Fruit fly (Drosophila melanogaster): ENCODE results near the gene CG11658.

The CG11658 gene

dm6 chr3L:11689832-11690602, 18.3 kb downstream of the CG11658 start (continued):
- no peak for TF ChIP-seq ssp (GFP tag; IDR thresholded peaks at IDR 0.05)
- TF ChIP-seq CG6175 (GFP tag; IDR thresholded peaks at IDR 0.05), result no peak
- no peak for TF ChIP-seq ATbp (GFP tag; optimal IDR thresholded peaks at IDR 0.05)
- TF ChIP-seq CG9797 (GFP tag; optimal IDR thresholded peaks at IDR 0.05), result no peak
- TF ChIP-seq Nf-YB (GFP tag; optimal IDR thresholded peaks at IDR 0.05), result peak; percentile 25

dm6 chr3L:11685876-11686275, 22.5 kb downstream of the CG11658 start:
- TF ChIP-seq ci (GFP tag; IDR thresholded peaks at IDR 0.05), result 0 out of 3 replicates have a peak, but pooled peaks have one; percentile 40
- peak; percentile 48; the same call in 1 of the 2 replicates for TF ChIP-seq crol (GFP tag; IDR thresholded peaks at IDR 0.05)
- no peak for TF ChIP-seq Nf-YB (GFP tag; optimal IDR thresholded peaks at IDR 0.05)
- TF ChIP-seq ATbp (GFP tag; optimal IDR thresholded peaks at IDR 0.05), result peak; percentile 1
- no peak for TF ChIP-seq bcd (GFP tag; optimal IDR thresholded peaks at IDR 0.05)
- peak; percentile 74 for TF ChIP-seq CG10431 (GFP tag; optimal IDR thresholded peaks at IDR 0.05)
- TF ChIP-seq C15 (GFP tag; IDR thresholded peaks at IDR 0.05), result no peak
- TF ChIP-seq Ets65A (GFP tag), result peak; percentile 82
- TF ChIP-seq sens (GFP tag), result peak; percentile 27

- peak; percentile 71 for TF ChIP-seq cwo (GFP tag; optimal IDR thresholded peaks at IDR 0.05)
- no peak for TF ChIP-seq CG12104 (GFP tag; optimal IDR thresholded peaks at IDR 0.05)
- no peak for TF ChIP-seq CG4404 (GFP tag; IDR thresholded peaks at IDR 0.05)
- TF ChIP-seq chinmo (GFP tag; IDR thresholded peaks at IDR 0.05; ENCODE audit: partially characterized antibody), result 0 out of 4 replicates have a peak, but pooled peaks have one; percentile 20
- peak in 1 of 2 experiments; percentile 43 for TF ChIP-seq Hr78 (GFP tag; optimal IDR thresholded peaks at IDR 0.05)
- no peak for TF ChIP-seq ssp (GFP tag; IDR thresholded peaks at IDR 0.05)
- peak in 1 of 2 experiments; percentile 80 for TF ChIP-seq Pdp1 (GFP tag; optimal IDR thresholded peaks at IDR 0.05)
Observed at dm6 chr3L:11684522-11684851, 23.9 kb downstream of the CG11658 start.

DNA sequence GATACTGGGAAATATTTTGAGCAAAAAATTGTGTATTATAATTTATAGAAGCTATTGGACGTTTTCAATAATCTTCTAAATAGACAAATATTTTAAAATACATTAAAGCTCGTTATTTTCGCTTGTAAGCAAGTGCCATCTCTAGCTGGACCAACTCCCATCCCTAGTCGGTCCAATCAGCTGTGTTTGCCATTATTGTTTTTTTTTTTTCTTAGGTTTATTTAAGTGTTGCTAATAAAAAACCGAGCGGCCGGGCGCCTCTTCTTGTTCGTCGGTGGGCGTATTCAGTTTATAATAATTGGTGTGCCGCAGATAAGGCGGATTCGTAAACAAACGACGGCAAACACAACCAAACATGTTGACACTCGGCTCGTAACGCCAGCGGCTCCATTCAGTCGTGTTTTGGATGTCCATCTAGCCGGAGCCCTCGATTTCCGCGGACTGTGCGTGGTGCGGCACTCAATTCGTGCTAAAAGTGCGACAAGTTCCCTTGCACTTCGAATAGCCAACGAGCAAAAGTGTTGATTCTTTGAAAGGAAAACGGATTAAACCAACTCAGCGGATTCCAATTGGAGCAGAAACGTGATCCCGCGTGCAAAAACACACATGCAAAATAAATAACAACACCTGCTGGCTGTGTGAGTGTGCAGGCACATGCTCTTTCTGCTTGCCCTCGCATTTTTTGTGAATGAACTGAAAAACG, 24.4 kb downstream of the CG11658 start, which contains the start of gene Sugb:
Gene Sugb, plus strand, starts transcription at position 162 of the 703 bp plus-strand sequence.
- no peak for TF ChIP-seq ase (GFP tag; IDR thresholded peaks at IDR 0.05)
- TF ChIP-seq D19B (GFP tag; optimal IDR thresholded peaks at IDR 0.05), result no peak
- TF ChIP-seq CG6765 (GFP tag; optimal IDR thresholded peaks at IDR 0.05), result peak; percentile 63
- peak; percentile 40 for TF ChIP-seq CG9609 (GFP tag; optimal IDR thresholded peaks at IDR 0.05)
- TF ChIP-seq CG10321 (GFP tag; IDR thresholded peaks at IDR 0.05), result no peak
- TF ChIP-seq CG11093 (GFP tag; IDR thresholded peaks at IDR 0.05), result no peak
- TF ChIP-seq sr (GFP tag; IDR thresholded peaks at IDR 0.05), result no peak; the same call in 1 of the 3 replicates
- TF ChIP-seq CG14441 (GFP tag; IDR thresholded peaks at IDR 0.05), result peak; percentile 57
- TF ChIP-seq org-1 (GFP tag; optimal IDR thresholded peaks at IDR 0.05), result no peak
- TF ChIP-seq da (GFP tag; optimal IDR thresholded peaks at IDR 0.05), result no peak
- peak; percentile 7 for TF ChIP-seq tup (GFP tag; optimal IDR thresholded peaks at IDR 0.05)
- no peak for TF ChIP-seq CG1529 (GFP tag; optimal IDR thresholded peaks at IDR 0.05)
- TF ChIP-seq CG18764 (GFP tag; optimal IDR thresholded peaks at IDR 0.05), result peak; percentile 16
- TF ChIP-seq chn (GFP tag; optimal IDR thresholded peaks at IDR 0.05), result peak; percentile 34
- TF ChIP-seq Optix (GFP tag; IDR thresholded peaks at IDR 0.05), result no peak; the same call in 2 of the 3 replicates
- no peak for TF ChIP-seq Ravus (GFP tag; IDR thresholded peaks at IDR 0.05)
- TF ChIP-seq Myb (GFP tag; optimal IDR thresholded peaks at IDR 0.05), result peak; percentile 41
- TF ChIP-seq br (optimal IDR thresholded peaks at IDR 0.05), result no peak
- TF ChIP-seq CG10565 (GFP tag; optimal IDR thresholded peaks at IDR 0.05), result no peak
- TF ChIP-seq tgo (GFP tag; IDR thresholded peaks at IDR 0.05), result peak; percentile 52; the same call in 2 of the 3 replicates
- peak; percentile 55 for TF ChIP-seq fd3F (GFP tag; optimal IDR thresholded peaks at IDR 0.05)
- peak; percentile 92 for TF ChIP-seq sens (GFP tag)
- TF ChIP-seq CG17612 (GFP tag; IDR thresholded peaks at IDR 0.05), result no peak
- peak; percentile 35; the same call in 1 of the 2 replicates for TF ChIP-seq Awh (GFP tag; IDR thresholded peaks at IDR 0.05)
- peak; percentile 27 for TF ChIP-seq Lhr (GFP tag; optimal IDR thresholded peaks at IDR 0.05)
- TF ChIP-seq croc (GFP tag; conservative IDR thresholded peaks at IDR 0.05), result no peak
- no peak for TF ChIP-seq CG31365 (tag; optimal IDR thresholded peaks at IDR 0.05)
- TF ChIP-seq cad (GFP tag; optimal IDR thresholded peaks at IDR 0.05), result no peak

Data from whole organism, embryonic.